Worm (Caenorhabditis elegans) whole organism, late embryonic: ENCODE measurements around the gene col-173.

Experiments used
- K02D7.2 ChIP-seq: sonication (generic microtip); optimal IDR thresholded peaks from 2 replicates; lab custom pipeline; 2017; ENCODE audit warnings: mild to moderate bottlenecking, missing genetic modification characterization, missing compliant biosample characterization
- ceh-18 ChIP-seq: sonication (generic microtip); optimal IDR thresholded peaks from 2 replicates; lab custom pipeline; 2016; ENCODE audit warnings: missing genetic modification characterization, missing compliant biosample characterization
- ceh-2 ChIP-seq: sonication (generic microtip); optimal IDR thresholded peaks from 2 replicates; lab custom pipeline; 2016; ENCODE audit warnings: missing genotype, missing genetic modification characterization, missing compliant biosample characterization
- ceh-31 ChIP-seq: sonication (generic microtip); optimal IDR thresholded peaks from 2 replicates; lab custom pipeline; 2016; ENCODE audit warnings: missing genetic modification characterization, missing compliant biosample characterization
- ceh-34 ChIP-seq: sonication (generic microtip); optimal IDR thresholded peaks from 2 replicates; lab custom pipeline; 2016; ENCODE audit warnings: mild to moderate bottlenecking, missing genetic modification characterization, missing compliant biosample characterization
- che-1 ChIP-seq: sonication (generic microtip); optimal IDR thresholded peaks from 2 replicates; lab custom pipeline; 2016; ENCODE audit warnings: mild to moderate bottlenecking, missing genetic modification characterization, missing compliant biosample characterization
- fax-1 ChIP-seq: sonication (generic microtip); optimal IDR thresholded peaks from 2 replicates; lab custom pipeline; 2016; ENCODE audit warnings: missing genotype, missing genetic modification characterization, missing compliant biosample characterization
- hlh-30 ChIP-seq: sonication (generic microtip); optimal IDR thresholded peaks from 2 replicates; lab custom pipeline; 2017; ENCODE audit warnings: antibody characterized with exemption, missing genetic modification characterization, missing compliant biosample characterization; ENCODE audit not compliant: insufficient read depth
- mec-3 ChIP-seq: sonication (generic microtip); optimal IDR thresholded peaks from 2 replicates; lab custom pipeline; 2016; ENCODE audit warnings: borderline replicate concordance, missing genetic modification characterization, missing compliant biosample characterization
- npax-4 ChIP-seq: sonication (generic microtip); optimal IDR thresholded peaks from 2 replicates; lab custom pipeline; 2016; ENCODE audit warnings: missing genetic modification characterization, missing compliant biosample characterization
- sox-4 ChIP-seq: sonication (generic microtip); optimal IDR thresholded peaks from 2 replicates; lab custom pipeline; 2017; ENCODE audit warnings: mild to moderate bottlenecking, missing genetic modification characterization, inconsistent platforms, missing compliant biosample characterization
- unc-86 ChIP-seq: sonication (generic microtip); optimal IDR thresholded peaks from 2 replicates; lab custom pipeline; 2016; ENCODE audit warnings: missing genetic modification characterization, missing compliant biosample characterization

The col-173 gene

ce11 chrX:6836065-6836527, 41.2 kb downstream of the col-173 start, which contains the start of gene F41B4.3:
Gene F41B4.3, minus strand, starts transcription at chrX:6836115.
- TF ChIP-seq ceh-31 (tag; lab: Kevin White, UChicago), result no peak
- no peak for TF ChIP-seq mec-3 (tag; lab: Kevin White, UChicago)
- no peak for TF ChIP-seq ceh-2 (tag; lab: Kevin White, UChicago)
- no peak for TF ChIP-seq K02D7.2 (tag; lab: Kevin White, UChicago)

ce11 chrX:6835166-6835565, 42.2 kb downstream of the col-173 start, which contains the start of gene F41B4.2:
Gene F41B4.2, minus strand, starts transcription at chrX:6835266.
- TF ChIP-seq npax-4 (tag; lab: Kevin White, UChicago) (no peak), fax-1 (tag; lab: Kevin White, UChicago) (no peak), ceh-34 (tag; lab: Kevin White, UChicago) (no peak), unc-86 (tag; lab: Kevin White, UChicago) (no peak), hlh-30 (tag; lab: Kevin White, UChicago) (no peak), sox-4 (no peak)

DNA sequence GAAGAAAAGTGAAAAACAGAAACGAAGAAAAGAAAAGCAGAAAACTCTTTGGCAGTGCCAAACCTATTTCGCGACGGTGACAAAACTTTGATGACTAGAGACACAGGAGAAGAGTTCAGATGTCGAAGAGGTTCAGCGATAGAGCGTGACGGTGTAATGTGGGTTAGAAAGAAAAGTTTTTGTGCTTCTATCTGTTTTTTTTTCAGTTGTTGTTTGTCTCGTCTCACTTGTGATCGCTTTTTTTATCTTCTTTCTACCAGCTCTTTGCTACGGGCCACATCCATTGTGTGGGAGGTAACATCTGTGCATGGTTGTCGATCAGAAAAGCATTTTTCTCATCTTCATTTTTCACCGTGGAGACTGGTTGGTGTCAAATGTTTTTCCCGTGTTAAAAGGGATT, 51.5 kb downstream of the col-173 start, which contains the start of gene F41B4.1:
Gene F41B4.1 (minus strand): TSS at position 23 of the 400 bp plus-strand sequence.
- TF ChIP-seq che-1 (tag; lab: Kevin White, UChicago), result no peak
- TF ChIP-seq ceh-18, result peak; percentile 50
